Fruit fly (Drosophila melanogaster) whole organism, pupa: ENCODE data around the gene ClC-c.

ENCODE experiments used
- CG10348 ChIP-seq: fragments of 200-800 bp; sonication (Bioruptor generic); IDR thresholded peaks from 2 replicates; pipeline ENCODE4 v1.3.6; 2022; ENCODE audit warnings: missing biosample characterization, missing genetic modification characterization
- CG32121 ChIP-seq: fragments of 200-800 bp; sonication (Bioruptor generic); IDR thresholded peaks from 2 replicates; pipeline ENCODE4 v1.3.6; 2022; ENCODE audit warnings: missing biosample characterization, missing genetic modification characterization
- fd96Ca ChIP-seq: fragments of 200-800 bp; sonication (Bioruptor generic); IDR thresholded peaks from 3 replicates; pipeline ENCODE4 v1.3.6; 2022; ENCODE audit warnings: missing biosample characterization, missing genetic modification characterization

- TF ChIP-seq CG10348 (GFP tag; lab: Robert Waterston, UW): no peak
- no peak; the same call in 1 of the 2 replicates for TF ChIP-seq CG32121 (GFP tag; lab: Robert Waterston, UW)
- no peak for TF ChIP-seq fd96Ca
These were observed 39.4 kb upstream of the ClC-c start, which contains the start of gene Diap1 for dm6 chr3L:16050887-16051258.
